Fruit fly (Drosophila melanogaster) whole organism, prepupa: Measurements from ENCODE around the gene CG3546.

Experiments used
- CG10631 ChIP-seq: fragments of 200-800 bp; sonication (Bioruptor generic); optimal IDR thresholded peaks from 2 replicates; lab custom pipeline; 2016; ENCODE audit warnings: missing biosample characterization, missing genetic modification characterization
- CG16779 ChIP-seq: fragments of 200-800 bp; sonication (Bioruptor generic); optimal IDR thresholded peaks from 3 replicates; lab custom pipeline; 2017; ENCODE audit warnings: missing biosample characterization, mild to moderate bottlenecking, missing genetic modification characterization
- CG31627 ChIP-seq: fragments of 200-800 bp; sonication (Bioruptor generic); optimal IDR thresholded peaks from 3 replicates; lab custom pipeline; 2016; ENCODE audit warnings: missing biosample characterization, missing genetic modification characterization
- CG8632 ChIP-seq: fragments of 200-800 bp; sonication (Bioruptor generic); optimal IDR thresholded peaks from 3 replicates; lab custom pipeline; 2016; ENCODE audit warnings: missing biosample characterization, missing genetic modification characterization
- Ets96B ChIP-seq: fragments of 200-800 bp; optimal IDR thresholded peaks from 2 replicates; lab custom pipeline; 2019; ENCODE audit warnings: missing biosample characterization, mild to moderate bottlenecking, missing genetic modification characterization, moderate library complexity
- Lpt ChIP-seq: fragments of 200-800 bp; sonication (Bioruptor generic); optimal IDR thresholded peaks from 3 replicates; lab custom pipeline; 2016; ENCODE audit warnings: missing biosample characterization, missing genetic modification characterization
- Met ChIP-seq: fragments of 200-800 bp; sonication (Bioruptor generic); optimal IDR thresholded peaks from 3 replicates; lab custom pipeline; 2016; ENCODE audit warnings: missing biosample characterization, missing genetic modification characterization
- acj6 ChIP-seq: fragments of 200-800 bp; sonication (Bioruptor generic); optimal IDR thresholded peaks from 3 replicates; lab custom pipeline; 2016; ENCODE audit warnings: missing biosample characterization, missing genetic modification characterization
- lz ChIP-seq: fragments of 200-800 bp; sonication (Bioruptor generic); optimal IDR thresholded peaks from 3 replicates; lab custom pipeline; 2016; ENCODE audit warnings: missing biosample characterization, missing genetic modification characterization

DNA sequence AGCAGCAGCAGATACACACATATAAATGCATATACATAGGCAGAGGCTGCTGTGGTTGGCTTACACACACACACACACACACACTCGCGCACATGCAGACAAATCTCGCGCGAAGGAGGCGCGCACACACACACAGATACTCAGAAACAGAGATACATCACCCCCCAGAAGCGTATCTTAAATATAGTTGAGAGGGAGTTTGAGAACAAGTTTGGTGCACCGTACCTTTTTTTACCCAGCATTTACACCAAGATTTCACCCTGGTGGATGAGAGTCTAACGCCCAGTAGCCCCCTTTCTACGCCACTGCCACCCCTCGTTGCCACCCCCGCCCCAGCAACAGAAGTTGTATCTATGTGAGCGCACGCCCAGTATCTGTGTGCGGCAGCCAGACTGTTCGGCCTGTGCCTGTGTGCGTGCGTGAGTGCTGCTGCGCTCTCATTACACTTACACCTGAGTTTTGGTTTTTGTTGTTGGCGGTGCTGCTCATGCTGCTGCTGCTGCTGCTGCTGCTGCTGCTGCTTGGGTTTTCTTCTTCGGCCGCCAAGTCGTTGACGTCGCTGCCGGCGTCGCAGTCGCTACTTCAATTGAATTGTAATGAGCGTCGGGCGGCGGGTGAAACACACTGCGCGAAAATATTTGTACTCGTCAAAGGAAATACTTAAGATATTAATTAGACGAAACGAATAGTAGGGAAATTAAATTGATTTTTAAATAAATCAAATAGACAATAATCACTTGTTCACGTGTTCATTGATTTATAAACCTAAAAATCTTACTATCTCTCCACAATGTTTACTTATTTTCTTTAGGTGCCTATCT, 32.3 kb downstream of the CG3546 start:
- TF ChIP-seq CG10631 (GFP tag; lab: Kevin White, UChicago) (peak; percentile 93), lz (peak; percentile 82), CG16779 (tag; lab: Kevin White, UChicago) (peak; percentile 84), Lpt (GFP tag; lab: Kevin White, UChicago) (peak; percentile 86), Met (GFP tag; lab: Kevin White, UChicago) (peak; percentile 63), Ets96B (peak; percentile 92), CG8632 (peak; percentile 90), CG31627 (peak; percentile 84), acj6 (peak; percentile 90)
